Worm (Caenorhabditis elegans): ENCODE results near the gene npr-6.

The npr-6 gene

DNA sequence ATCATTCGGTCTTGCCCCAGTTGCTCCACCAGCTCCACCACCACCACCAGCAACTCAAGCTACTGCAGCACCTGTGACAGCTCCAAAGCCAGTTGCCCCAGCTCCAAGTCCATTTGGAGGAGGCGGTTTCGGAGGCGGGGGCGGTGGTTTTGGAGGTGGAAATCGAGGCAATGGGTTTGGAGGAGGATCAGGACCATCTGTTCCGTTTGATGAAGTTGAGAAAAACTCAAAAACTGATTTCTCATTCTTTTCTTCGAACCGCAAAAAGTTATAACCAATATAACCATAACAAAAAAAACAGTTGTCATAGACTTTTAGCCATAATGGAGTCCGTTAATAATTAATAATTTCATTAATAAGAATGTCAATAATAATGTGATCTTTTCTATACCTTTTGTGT, 35.9 kb upstream of the npr-6 start:
- TF ChIP-seq F13H6.1 (tag; optimal IDR thresholded peaks at IDR 0.05) (no peak), blmp-1 (tag; optimal IDR thresholded peaks at IDR 0.05; ENCODE audit: insufficient read depth) (no peak), nhr-11 (tag; optimal IDR thresholded peaks at IDR 0.05) (no peak), skn-1 (tag; optimal IDR thresholded peaks at IDR 0.05) (no peak), alr-1 (tag; optimal IDR thresholded peaks at IDR 0.05) (no peak), unc-39 (tag; optimal IDR thresholded peaks at IDR 0.05) (no peak), ztf-4 (tag; optimal IDR thresholded peaks at IDR 0.05) (no peak)

DNA sequence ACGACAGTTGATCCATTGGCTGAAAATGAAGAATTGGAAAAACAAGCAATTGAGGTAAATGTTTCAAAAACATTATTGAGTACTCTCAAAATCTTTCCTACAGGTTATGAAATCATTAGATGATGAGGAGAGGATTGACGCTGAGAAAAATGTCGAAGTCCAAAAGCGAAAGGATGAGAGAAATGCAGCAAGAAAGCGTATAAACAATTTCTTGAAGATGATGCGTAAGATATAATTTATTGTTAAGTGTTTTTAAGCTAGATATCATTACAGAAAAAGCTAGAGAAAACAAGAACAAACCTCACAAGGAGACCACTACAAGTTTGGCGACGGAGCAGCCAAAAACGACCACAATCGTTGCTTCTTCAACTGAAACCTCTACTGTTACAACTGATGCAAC, 34.1 kb upstream of the npr-6 start:
- TF ChIP-seq sma-9 (GFP tag; optimal IDR thresholded peaks at IDR 0.05) = no peak
- no peak for TF ChIP-seq sma-9 (tag; optimal IDR thresholded peaks at IDR 0.05)
- no peak for TF ChIP-seq ztf-1 (GFP tag; conservative IDR thresholded peaks at IDR 0.05)
- TF ChIP-seq ceh-82 (tag; optimal IDR thresholded peaks at IDR 0.05) = no peak
- no peak for TF ChIP-seq peb-1 (tag; optimal IDR thresholded peaks at IDR 0.05)
- no peak for TF ChIP-seq mab-5 (tag; optimal IDR thresholded peaks at IDR 0.05)
- TF ChIP-seq C34F6.9 (tag; optimal IDR thresholded peaks at IDR 0.05) = no peak
- TF ChIP-seq nhr-25 (tag; optimal IDR thresholded peaks at IDR 0.05) = no peak
- no peak for TF ChIP-seq aly-2 (tag; optimal IDR thresholded peaks at IDR 0.05)
- no peak for TF ChIP-seq nhr-23 (tag; optimal IDR thresholded peaks at IDR 0.05)
- no peak for TF ChIP-seq crh-2 (tag; optimal IDR thresholded peaks at IDR 0.05)
- no peak for TF ChIP-seq skn-1 (tag; optimal IDR thresholded peaks at IDR 0.05)
- TF ChIP-seq F13H6.1 (tag; optimal IDR thresholded peaks at IDR 0.05) = no peak
- no peak for TF ChIP-seq snpc-4 (tag; optimal IDR thresholded peaks at IDR 0.05)

DNA sequence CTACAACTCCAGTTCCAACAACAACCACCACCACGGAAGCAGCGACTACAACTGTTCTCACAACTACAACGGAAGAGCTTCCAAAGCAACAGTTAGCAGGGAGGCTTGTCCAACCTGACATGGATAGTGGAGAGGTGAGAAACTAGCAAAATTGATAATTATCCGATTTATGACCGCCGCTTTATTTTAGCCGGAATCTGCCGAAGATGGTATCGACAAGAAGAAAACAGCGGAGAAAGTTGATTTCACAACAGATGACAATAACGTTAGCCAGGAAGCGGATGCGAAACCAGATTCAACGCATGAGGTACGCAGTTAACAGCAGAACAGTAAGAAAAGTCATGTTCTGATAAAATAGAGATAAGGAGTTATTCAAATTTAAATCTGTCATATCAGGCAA, 32.9 kb upstream of the npr-6 start:
- no peak for TF ChIP-seq dmd-4 (tag; optimal IDR thresholded peaks at IDR 0.05)
- TF ChIP-seq nhr-12 (tag; optimal IDR thresholded peaks at IDR 0.05) = no peak
- no peak for TF ChIP-seq ztf-4 (tag; optimal IDR thresholded peaks at IDR 0.05)
- no peak for TF ChIP-seq Y55F3AM.14 (GFP tag; optimal IDR thresholded peaks at IDR 0.05)
- no peak for TF ChIP-seq ama-1 (optimal IDR thresholded peaks at IDR 0.05)
- TF ChIP-seq nhr-23 (tag; optimal IDR thresholded peaks at IDR 0.05) = no peak
- TF ChIP-seq peb-1 (tag; optimal IDR thresholded peaks at IDR 0.05) = no peak
- no peak for TF ChIP-seq nhr-21 (tag; optimal IDR thresholded peaks at IDR 0.05)
- no peak for TF ChIP-seq alr-1 (tag; optimal IDR thresholded peaks at IDR 0.05)
- no peak for TF ChIP-seq lsy-2 (tag; optimal IDR thresholded peaks at IDR 0.05)
- no peak for TF ChIP-seq zag-1 (tag; optimal IDR thresholded peaks at IDR 0.05)
- no peak for TF ChIP-seq mab-5 (tag; optimal IDR thresholded peaks at IDR 0.05)
- no peak for TF ChIP-seq sem-4 (tag; optimal IDR thresholded peaks at IDR 0.05)
- TF ChIP-seq ceh-16 (tag; optimal IDR thresholded peaks at IDR 0.05) = no peak
- TF ChIP-seq nhr-11 (tag; optimal IDR thresholded peaks at IDR 0.05) = no peak
- no peak for TF ChIP-seq nhr-25 (tag; optimal IDR thresholded peaks at IDR 0.05)

DNA sequence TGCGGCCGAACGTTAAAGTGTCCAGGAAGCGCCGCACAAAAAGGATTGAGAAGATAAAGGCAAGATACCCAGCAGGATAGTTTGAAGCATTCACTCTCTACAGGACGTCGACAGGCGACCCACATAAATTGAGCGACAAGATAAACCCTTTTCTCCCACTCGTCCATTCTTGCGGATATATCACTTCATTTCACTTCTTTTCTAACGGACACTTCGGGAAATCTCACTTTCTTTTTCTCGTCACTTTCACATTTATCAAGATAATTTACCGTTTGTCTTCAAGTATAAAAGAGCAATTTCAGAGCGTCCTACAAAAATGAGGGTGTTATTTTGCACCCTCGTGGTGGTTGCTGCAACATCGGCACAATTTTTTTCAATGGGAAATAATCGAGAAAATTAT, 32.0 kb upstream of the npr-6 start, which contains the start of gene R07E3.6:
Gene R07E3.6 (plus strand): TSS at position 158 of the 400 bp plus-strand sequence.
- peak; percentile 67 for TF ChIP-seq blmp-1 (tag; optimal IDR thresholded peaks at IDR 0.05; ENCODE audit: insufficient read depth)
- no peak for TF ChIP-seq gmeb-1 (tag; optimal IDR thresholded peaks at IDR 0.05)

DNA sequence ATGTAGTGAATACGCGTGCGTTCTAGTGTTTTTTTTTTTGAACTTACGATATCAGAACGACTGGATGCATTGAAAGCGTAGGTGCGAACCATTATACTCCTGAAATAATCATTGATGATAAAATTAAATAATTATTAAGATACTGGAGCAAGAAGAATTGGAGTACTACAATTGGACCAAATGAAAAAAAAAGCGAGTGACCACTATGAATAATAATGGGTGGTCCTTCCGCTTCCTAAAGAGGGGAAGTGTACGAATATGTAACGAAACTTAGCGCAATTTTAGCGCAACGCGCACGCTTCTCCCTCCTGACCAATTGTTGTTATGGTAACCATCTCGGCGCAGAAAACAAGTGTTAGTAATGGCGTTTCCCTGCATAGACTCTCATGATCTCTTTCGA, 30.4 kb upstream of the npr-6 start, which contains the start of gene F41E7.9:
Gene F41E7.9 (minus strand): TSS at position 101 of the 400 bp plus-strand sequence.
- TF ChIP-seq skn-1 (tag; optimal IDR thresholded peaks at IDR 0.05) (no peak), blmp-1 (tag; optimal IDR thresholded peaks at IDR 0.05; ENCODE audit: insufficient read depth) (no peak), nhr-21 (tag; optimal IDR thresholded peaks at IDR 0.05) (no peak), ztf-4 (tag; optimal IDR thresholded peaks at IDR 0.05) (no peak), unc-55 (GFP tag; optimal IDR thresholded peaks at IDR 0.05) (no peak), unc-62 (GFP tag; optimal IDR thresholded peaks at IDR 0.05) (no peak), nhr-25 (tag; optimal IDR thresholded peaks at IDR 0.05) (no peak), C34F6.9 (tag; optimal IDR thresholded peaks at IDR 0.05) (no peak), R02D3.7 (tag; optimal IDR thresholded peaks at IDR 0.05) (no peak), unc-39 (tag; optimal IDR thresholded peaks at IDR 0.05) (no peak)

DNA sequence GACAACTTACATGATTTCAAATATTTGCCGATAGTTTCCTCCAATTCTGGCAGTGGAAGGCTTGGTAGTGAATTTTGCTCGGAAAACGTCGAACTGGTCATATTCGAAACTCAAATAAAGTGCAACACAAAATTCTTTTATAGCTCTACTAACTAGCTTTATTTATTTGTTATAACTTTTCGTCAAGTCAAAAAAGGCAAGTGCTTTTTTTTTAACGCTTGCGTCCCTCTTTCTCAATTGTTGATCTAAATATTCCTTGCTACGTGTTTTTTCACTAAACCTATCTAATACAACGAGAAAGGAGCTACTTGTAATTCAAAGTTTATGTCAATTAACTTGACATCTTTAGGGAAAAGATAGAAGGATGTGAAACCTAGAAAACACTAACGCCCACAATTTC, 24.8 kb upstream of the npr-6 start, which contains the start of gene F41E7.6:
Gene F41E7.6 (minus strand): TSS at position 101 of the 400 bp plus-strand sequence.
- no peak for TF ChIP-seq unc-55 (GFP tag; optimal IDR thresholded peaks at IDR 0.05)
- TF ChIP-seq nhr-77 (tag; optimal IDR thresholded peaks at IDR 0.05) = no peak
- TF ChIP-seq unc-62 (GFP tag; optimal IDR thresholded peaks at IDR 0.05) = no peak
- TF ChIP-seq snpc-4 (tag; optimal IDR thresholded peaks at IDR 0.05) = no peak
- no peak for TF ChIP-seq elt-3 (tag; optimal IDR thresholded peaks at IDR 0.05)
